Worm (Caenorhabditis elegans) whole organism, early embryonic: Measurements from ENCODE around the gene ZK1127.4.

Source experiments
- F13C5.2 ChIP-seq: sonication (generic microtip); optimal IDR thresholded peaks from 2 replicates; lab custom pipeline; 2017; ENCODE audit warnings: mild to moderate bottlenecking, missing genetic modification characterization, inconsistent platforms, missing compliant biosample characterization
- aly-1 ChIP-seq: sonication (generic microtip); optimal IDR thresholded peaks from 2 replicates; lab custom pipeline; 2016; ENCODE audit warnings: missing genetic modification characterization, missing compliant biosample characterization
- ama-1 ChIP-seq: fragments of 150-350 bp; optimal IDR thresholded peaks from 2 replicates; lab custom pipeline; 2014
- ceh-13 ChIP-seq: fragments of 200-800 bp; sonication (Bioruptor generic); optimal IDR thresholded peaks from 2 replicates; lab custom pipeline; 2018; ENCODE audit warnings: mild to moderate bottlenecking, missing genetic modification characterization, missing compliant biosample characterization
- ceh-36 ChIP-seq: sonication (generic microtip); optimal IDR thresholded peaks from 2 replicates; lab custom pipeline; 2016; ENCODE audit warnings: missing genetic modification characterization, inconsistent platforms, missing compliant biosample characterization
- ets-7 ChIP-seq: sonication (generic microtip); optimal IDR thresholded peaks from 2 replicates; lab custom pipeline; 2016; ENCODE audit warnings: missing genotype, missing genetic modification characterization, missing compliant biosample characterization
- flt-1 ChIP-seq: fragments of 200-800 bp; sonication (Bioruptor generic); IDR thresholded peaks from 2 replicates; pipeline ENCODE4 v1.3.6; 2022; ENCODE audit warnings: missing genetic modification characterization, missing compliant biosample characterization
- hnd-1 ChIP-seq: sonication (generic microtip); optimal IDR thresholded peaks from 2 replicates; lab custom pipeline; 2016; ENCODE audit warnings: missing genetic modification characterization, missing compliant biosample characterization
- sea-1 ChIP-seq: fragments of 200-800 bp; sonication (Bioruptor generic); conservative IDR thresholded peaks from 2 replicates; pipeline ENCODE4 v1.3.6; 2022; ENCODE audit warnings: missing genetic modification characterization, missing compliant biosample characterization
- tra-4 ChIP-seq: sonication (generic microtip); optimal IDR thresholded peaks from 2 replicates; lab custom pipeline; 2017; ENCODE audit warnings: missing genetic modification characterization, missing compliant biosample characterization

DNA sequence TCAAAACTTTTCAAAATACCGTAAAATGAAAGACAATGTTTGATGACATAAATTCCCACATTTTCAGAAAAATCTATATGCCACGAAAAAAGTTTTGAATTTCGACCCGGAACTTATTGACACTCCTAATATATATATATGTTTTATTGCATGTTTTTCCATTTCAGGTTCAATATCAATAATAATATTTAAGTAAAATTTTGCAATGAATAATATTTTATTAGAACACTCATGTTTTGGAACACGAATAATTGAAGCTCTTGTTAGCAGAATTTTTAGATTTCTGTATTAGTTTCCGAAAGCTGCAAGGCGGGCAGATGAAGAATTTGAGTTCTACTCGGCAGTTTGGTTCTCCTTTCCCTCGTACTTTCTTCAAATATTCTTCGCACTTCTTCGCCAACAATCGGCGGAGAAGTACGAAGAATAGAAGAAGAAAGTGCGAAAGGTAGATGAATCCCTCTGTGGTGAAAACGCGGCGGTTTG, 39.6 kb downstream of the ZK1127.4 start, which contains the start of gene T02G5.3:
- TF ChIP-seq hnd-1 (tag; lab: Kevin White, UChicago) = no peak
- TF ChIP-seq ceh-13 (GFP tag; lab: Kevin White, UChicago) = no peak
- TF ChIP-seq aly-1 (tag; lab: Kevin White, UChicago) = no peak
- TF ChIP-seq ceh-36 = no peak
- TF ChIP-seq ets-7 (tag; lab: Kevin White, UChicago) = no peak
- TF ChIP-seq F13C5.2 (tag; lab: Kevin White, UChicago) = no peak
- TF ChIP-seq ama-1 (lab: Kevin White, UChicago) = no peak
- 0 out of 2 replicates have a peak, but pooled peaks have one; percentile 18 for TF ChIP-seq sea-1 (GFP tag; lab: Robert Waterston, UW)
- no peak for TF ChIP-seq flt-1
- TF ChIP-seq tra-4 (tag; lab: Kevin White, UChicago) = no peak
